Worm (Caenorhabditis elegans) whole organism, midembryonic: ENCODE data around the gene aqp-4.

ENCODE experiments used
- T22C8.4 ChIP-seq: fragments of 200-800 bp; sonication (Bioruptor generic); IDR thresholded peaks from 2 replicates; pipeline ENCODE4 v1.3.6; 2022; ENCODE audit warnings: missing genetic modification characterization, missing compliant biosample characterization
- cog-1 ChIP-seq: sonication (generic microtip); optimal IDR thresholded peaks from 2 replicates; lab custom pipeline; 2016; ENCODE audit warnings: missing genetic modification characterization, missing compliant biosample characterization
- flt-1 ChIP-seq: fragments of 200-800 bp; sonication (Bioruptor generic); IDR thresholded peaks from 2 replicates; pipeline ENCODE4 v1.3.6; 2022; ENCODE audit warnings: missing genetic modification characterization, missing compliant biosample characterization
- ref-1 ChIP-seq: fragments of 200-800 bp; sonication (Bioruptor generic); conservative IDR thresholded peaks from 2 replicates; pipeline ENCODE4 v1.3.6; 2022; ENCODE audit warnings: missing genetic modification reagents, missing genetic modification characterization, missing compliant biosample characterization
- tab-1 ChIP-seq: fragments of 200-800 bp; sonication (Bioruptor generic); IDR thresholded peaks from 2 replicates; pipeline ENCODE4 v1.3.6; 2022; ENCODE audit warnings: missing genetic modification characterization, missing compliant biosample characterization

ce11 chrV:9782045-9782444 lies 44.7 kb downstream of the aqp-4 start:
- TF ChIP-seq flt-1 (GFP tag; lab: Robert Waterston, UW): no peak
- peak; percentile 30; the same call in 1 of the 2 replicates for TF ChIP-seq T22C8.4 (GFP tag; lab: Robert Waterston, UW)
- TF ChIP-seq cog-1 (tag; lab: Kevin White, UChicago): no peak
- TF ChIP-seq tab-1 (GFP tag; lab: Robert Waterston, UW): no peak
- no peak for TF ChIP-seq ref-1 (GFP tag; lab: Robert Waterston, UW)
